Fruit fly (Drosophila melanogaster) whole organism, pupa: ENCODE measurements around the gene CG13667.

Experiments
- CG10348 ChIP-seq: fragments of 200-800 bp; sonication (Bioruptor generic); IDR thresholded peaks from 2 replicates; pipeline ENCODE4 v1.3.6; 2022; ENCODE audit warnings: missing biosample characterization, missing genetic modification characterization
- CG12605 ChIP-seq: fragments of 200-800 bp; sonication (Bioruptor generic); IDR thresholded peaks from 2 replicates; pipeline ENCODE4 v1.3.6; 2022; ENCODE audit warnings: missing biosample characterization, missing genetic modification characterization
- CG13204 ChIP-seq: fragments of 200-800 bp; sonication (Bioruptor generic); optimal IDR thresholded peaks from 2 replicates; lab custom pipeline; 2018; ENCODE audit warnings: missing biosample characterization, mild to moderate bottlenecking, missing genetic modification characterization, moderate library complexity
- CG14655 ChIP-seq: fragments of 200-800 bp; sonication (Bioruptor generic); optimal IDR thresholded peaks from 3 replicates; lab custom pipeline; 2017; ENCODE audit warnings: mild to moderate bottlenecking, missing biosample characterization, missing genetic modification reagents, missing genetic modification characterization
- CG15710 ChIP-seq: fragments of 200-800 bp; sonication (Bioruptor generic); optimal IDR thresholded peaks from 2 replicates; lab custom pipeline; 2018; ENCODE audit warnings: missing biosample characterization, mild to moderate bottlenecking, missing genetic modification characterization, moderate library complexity
- CG17806 ChIP-seq: fragments of 200-800 bp; sonication (Bioruptor generic); optimal IDR thresholded peaks from 2 replicates; lab custom pipeline; 2018; ENCODE audit warnings: missing biosample characterization, mild to moderate bottlenecking, missing genetic modification characterization, moderate library complexity
- CG32121 ChIP-seq: fragments of 200-800 bp; sonication (Bioruptor generic); IDR thresholded peaks from 2 replicates; pipeline ENCODE4 v1.3.6; 2022; ENCODE audit warnings: missing biosample characterization, missing genetic modification characterization
- CG34367 ChIP-seq: fragments of 200-800 bp; sonication (Bioruptor generic); optimal IDR thresholded peaks from 2 replicates; lab custom pipeline; 2018; ENCODE audit warnings: missing biosample characterization, mild to moderate bottlenecking, missing genetic modification characterization
- CG4496 ChIP-seq: fragments of 200-800 bp; sonication (Bioruptor generic); IDR thresholded peaks from 3 replicates; pipeline ENCODE4 v1.3.6; 2022; ENCODE audit warnings: missing biosample characterization, missing genetic modification characterization
- CG8159 ChIP-seq: fragments of 200-800 bp; sonication (Bioruptor generic); optimal IDR thresholded peaks from 3 replicates; lab custom pipeline; 2018; ENCODE audit warnings: missing biosample characterization, mild to moderate bottlenecking, missing genetic modification characterization, moderate library complexity
- CG8301 ChIP-seq: fragments of 200-800 bp; sonication (Bioruptor generic); optimal IDR thresholded peaks from 2 replicates; lab custom pipeline; 2018; ENCODE audit warnings: missing biosample characterization, mild to moderate bottlenecking, missing genetic modification characterization
- CG9948 ChIP-seq: fragments of 200-800 bp; sonication (Bioruptor generic); optimal IDR thresholded peaks from 2 replicates; lab custom pipeline; 2018; ENCODE audit warnings: missing biosample characterization, mild to moderate bottlenecking, missing genetic modification characterization, moderate library complexity
- D1 ChIP-seq: fragments of 200-800 bp; sonication (Bioruptor generic); optimal IDR thresholded peaks from 2 replicates; lab custom pipeline; 2018; ENCODE audit warnings: missing biosample characterization, mild to moderate bottlenecking, missing genetic modification characterization, moderate library complexity
- EcR ChIP-seq: fragments of 200-800 bp; sonication (Bioruptor generic); optimal IDR thresholded peaks from 3 replicates; lab custom pipeline; 2019; ENCODE audit warnings: missing biosample characterization, missing genetic modification characterization, mild to moderate bottlenecking, moderate library complexity, missing genetic modification reagents
- Ets98B ChIP-seq: fragments of 200-800 bp; sonication (Bioruptor generic); IDR thresholded peaks from 2 replicates; pipeline ENCODE4 v1.3.6; 2022; ENCODE audit warnings: missing biosample characterization, missing genetic modification characterization
- Pif1A ChIP-seq: fragments of 200-800 bp; sonication (Bioruptor generic); optimal IDR thresholded peaks from 3 replicates; lab custom pipeline; 2016; ENCODE audit warnings: missing biosample characterization, missing genetic modification characterization
- Pif1B ChIP-seq: fragments of 200-800 bp; sonication (Bioruptor generic); optimal IDR thresholded peaks from 3 replicates; lab custom pipeline; 2016; ENCODE audit warnings: missing biosample characterization, missing genetic modification characterization
- Snoo ChIP-seq: fragments of 200-800 bp; sonication (Bioruptor generic); optimal IDR thresholded peaks from 3 replicates; lab custom pipeline; 2017; ENCODE audit warnings: missing biosample characterization, mild to moderate bottlenecking, missing genetic modification characterization, inconsistent platforms
- fd96Ca ChIP-seq: fragments of 200-800 bp; sonication (Bioruptor generic); IDR thresholded peaks from 3 replicates; pipeline ENCODE4 v1.3.6; 2022; ENCODE audit warnings: missing biosample characterization, missing genetic modification characterization
- gl ChIP-seq: fragments of 200-800 bp; sonication (Bioruptor generic); optimal IDR thresholded peaks from 2 replicates; lab custom pipeline; 2018; ENCODE audit warnings: missing biosample characterization, mild to moderate bottlenecking, missing genetic modification characterization
- rn ChIP-seq: fragments of 200-800 bp; sonication (Bioruptor generic); IDR thresholded peaks from 2 replicates; pipeline ENCODE4 v1.3.6; 2022; ENCODE audit warnings: missing biosample characterization, missing genetic modification characterization

The CG13667 gene

DNA sequence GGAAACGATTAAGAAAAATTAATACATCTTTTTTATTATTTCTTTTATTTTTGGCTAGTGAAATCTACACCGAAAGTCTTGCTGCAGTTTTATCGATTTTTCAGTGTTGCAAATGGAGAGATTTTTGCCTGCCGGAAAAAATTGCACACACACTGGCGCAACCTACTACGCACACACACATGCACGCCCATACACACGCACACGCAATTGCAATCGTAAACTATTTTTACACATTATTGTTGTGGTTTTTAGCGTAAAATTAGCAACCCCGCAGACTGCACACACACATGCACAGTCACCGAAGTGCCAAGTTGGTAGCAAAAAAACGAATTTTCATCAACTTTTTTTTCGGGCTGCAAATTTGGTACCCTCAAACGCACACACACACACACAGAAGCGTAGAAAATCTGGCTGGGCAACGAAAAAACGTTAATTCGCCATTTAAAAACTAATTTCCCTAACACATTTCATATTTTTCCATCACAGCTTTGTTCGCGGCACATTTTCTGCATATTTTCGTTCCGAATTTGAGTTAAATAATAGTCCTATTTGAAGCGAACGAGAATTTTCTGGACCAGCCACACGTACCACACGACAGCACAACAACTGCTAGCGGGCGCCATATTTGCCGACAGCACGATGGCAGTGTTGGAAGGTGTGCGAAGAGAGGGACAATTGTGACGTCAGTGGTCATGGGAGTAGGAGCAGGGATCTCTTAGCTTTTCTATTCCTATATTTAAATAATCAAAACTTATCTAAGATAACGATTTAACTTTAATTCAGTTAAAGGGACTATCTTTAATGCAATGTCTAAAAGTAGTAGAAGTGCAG, 36.7 kb downstream of the CG13667 start, which contains the start of gene Unr:
Unr (minus strand) TSS at position 637 of the 831 bp plus-strand sequence.
- TF ChIP-seq CG8159 (peak; percentile 58), CG8301 (tag; lab: Kevin White, UChicago) (peak; percentile 45), EcR (no peak), rn (GFP tag; lab: Robert Waterston, UW) (peak; percentile 63), CG14655 (GFP tag; lab: Kevin White, UChicago) (peak; percentile 66), CG34367 (tag; lab: Kevin White, UChicago) (peak; percentile 58), CG4496 (GFP tag; lab: Robert Waterston, UW) (peak; percentile 86), CG10348 (GFP tag; lab: Robert Waterston, UW) (no peak), CG13204 (peak; percentile 15), CG9948 (peak; percentile 38), CG32121 (GFP tag; lab: Robert Waterston, UW) (peak; percentile 71), gl (peak; percentile 6), CG12605 (GFP tag; lab: Robert Waterston, UW) (peak; percentile 85), CG17806 (tag; lab: Kevin White, UChicago) (peak; percentile 61), D1 (tag; lab: Kevin White, UChicago) (peak; percentile 62), fd96Ca (GFP tag; lab: Robert Waterston, UW) (no peak; the same call in 2 of the 3 replicates), Pif1A (GFP tag; lab: Kevin White, UChicago) (peak; percentile 85), Snoo (tag; lab: Kevin White, UChicago) (peak; percentile 74), CG15710 (tag; lab: Kevin White, UChicago) (peak; percentile 51), Pif1B (GFP tag; lab: Kevin White, UChicago) (peak; percentile 81), Ets98B (peak; percentile 76)
- TF ChIP-seq, all 21 proteins: peak for 18

DNA sequence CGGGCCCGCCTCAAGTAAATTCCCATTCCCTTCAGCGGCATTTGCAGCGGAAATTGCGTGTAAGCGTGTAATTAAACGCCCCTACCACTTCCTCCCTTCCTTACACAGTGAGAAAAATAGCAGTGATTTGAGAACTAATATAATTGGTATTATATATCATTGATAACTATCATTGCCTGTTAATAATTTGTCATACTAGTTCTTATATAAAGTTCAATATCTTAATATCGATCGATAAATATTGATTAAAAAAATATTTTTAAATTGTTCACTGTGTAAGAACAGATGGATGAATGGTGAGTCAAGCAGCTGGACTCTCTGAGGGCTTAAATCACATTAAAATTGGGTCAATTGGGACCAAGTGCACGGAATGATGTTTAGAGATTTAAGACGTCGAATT, 39.8 kb downstream of the CG13667 start:
- TF ChIP-seq fd96Ca (GFP tag; lab: Robert Waterston, UW) (no peak), CG15710 (tag; lab: Kevin White, UChicago) (peak; percentile 48), CG9948 (peak; percentile 57), Pif1A (GFP tag; lab: Kevin White, UChicago) (no peak), CG12605 (GFP tag; lab: Robert Waterston, UW) (no peak), CG34367 (tag; lab: Kevin White, UChicago) (no peak), CG4496 (GFP tag; lab: Robert Waterston, UW) (0 out of 3 replicates have a peak, but pooled peaks have one; percentile 46), Ets98B (no peak), Snoo (tag; lab: Kevin White, UChicago) (peak; percentile 28), CG32121 (GFP tag; lab: Robert Waterston, UW) (no peak), CG10348 (GFP tag; lab: Robert Waterston, UW) (no peak), CG13204 (no peak), rn (GFP tag; lab: Robert Waterston, UW) (no peak), CG14655 (GFP tag; lab: Kevin White, UChicago) (peak; percentile 38), Pif1B (GFP tag; lab: Kevin White, UChicago) (peak; percentile 8), CG17806 (tag; lab: Kevin White, UChicago) (peak; percentile 55), CG8159 (peak; percentile 63), D1 (tag; lab: Kevin White, UChicago) (peak; percentile 42), EcR (no peak), gl (no peak), CG8301 (tag; lab: Kevin White, UChicago) (peak; percentile 28)

DNA sequence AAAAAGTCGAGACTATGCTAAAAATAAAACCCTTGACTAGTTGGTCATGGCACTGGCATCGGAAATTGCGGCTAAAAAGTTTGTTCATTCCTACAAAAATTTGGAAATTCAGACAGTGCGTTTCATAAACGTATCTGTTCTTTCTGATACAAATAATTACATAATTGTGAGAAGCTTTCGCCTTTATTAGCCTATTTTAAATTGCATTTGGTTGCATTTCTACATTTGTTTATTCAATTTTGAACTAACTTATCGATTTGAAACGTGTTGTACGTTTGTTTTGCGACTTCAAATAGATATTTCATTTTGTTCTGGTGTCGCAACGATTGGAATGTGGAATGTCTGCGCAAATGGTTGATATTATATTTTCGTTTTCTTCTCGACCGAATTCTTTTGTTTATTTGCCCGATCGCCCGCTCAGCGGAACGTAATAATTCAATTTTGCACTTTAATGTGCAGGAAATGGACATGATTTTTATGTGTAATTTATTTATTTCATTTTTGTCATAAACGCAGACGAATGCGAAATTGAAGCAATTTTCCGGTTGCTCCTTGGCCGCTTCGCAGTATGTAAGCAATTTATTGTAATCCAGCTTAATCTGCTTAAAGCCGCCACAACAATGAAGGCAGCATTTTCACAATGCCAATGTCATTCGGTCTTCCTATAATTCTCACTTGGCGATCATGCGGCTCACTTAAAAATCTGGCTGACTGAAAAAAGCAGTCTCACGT, 41.0 kb downstream of the CG13667 start:
- TF ChIP-seq CG32121 (GFP tag; lab: Robert Waterston, UW), result 0 out of 2 replicates have a peak, but pooled peaks have one; percentile 33
- no peak for TF ChIP-seq CG15710 (tag; lab: Kevin White, UChicago)
- no peak for TF ChIP-seq fd96Ca (GFP tag; lab: Robert Waterston, UW)

dm6 chr3L:8447795-8448516, 42.7 kb downstream of the CG13667 start:
- no peak for TF ChIP-seq Pif1A (GFP tag; lab: Kevin White, UChicago)
- TF ChIP-seq CG32121 (GFP tag; lab: Robert Waterston, UW), result no peak
- no peak for TF ChIP-seq CG17806 (tag; lab: Kevin White, UChicago)
- no peak for TF ChIP-seq D1 (tag; lab: Kevin White, UChicago)
- no peak for TF ChIP-seq EcR

DNA sequence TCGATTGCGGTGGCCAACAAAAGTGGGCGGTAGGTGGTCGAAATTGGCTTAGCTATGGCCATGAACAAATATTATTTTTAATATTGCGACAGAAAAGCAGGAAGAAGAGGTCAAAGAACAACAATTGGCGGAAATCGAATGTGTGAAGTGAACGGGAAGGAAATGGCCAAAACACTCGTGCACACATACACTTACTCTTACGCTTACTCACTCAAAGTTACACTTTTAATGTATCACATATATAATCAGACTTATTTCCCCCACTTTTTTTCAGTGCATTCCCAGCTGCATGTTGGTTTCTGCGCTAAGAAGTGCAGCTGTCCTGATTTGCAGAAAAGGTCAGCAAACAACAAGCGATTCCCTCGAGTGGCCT, 43.2 kb downstream of the CG13667 start:
- TF ChIP-seq fd96Ca (GFP tag; lab: Robert Waterston, UW) (no peak), Pif1A (GFP tag; lab: Kevin White, UChicago) (peak; percentile 54), CG17806 (tag; lab: Kevin White, UChicago) (peak; percentile 44), Snoo (tag; lab: Kevin White, UChicago) (no peak), CG12605 (GFP tag; lab: Robert Waterston, UW) (0 out of 2 replicates have a peak, but pooled peaks have one; percentile 7), CG9948 (peak; percentile 36), CG4496 (GFP tag; lab: Robert Waterston, UW) (peak; percentile 62; the same call in 1 of the 3 replicates), CG10348 (GFP tag; lab: Robert Waterston, UW) (no peak), gl (no peak), Pif1B (GFP tag; lab: Kevin White, UChicago) (peak; percentile 35), CG13204 (no peak), CG32121 (GFP tag; lab: Robert Waterston, UW) (peak; percentile 49; the same call in 1 of the 2 replicates), CG14655 (GFP tag; lab: Kevin White, UChicago) (peak; percentile 74), CG15710 (tag; lab: Kevin White, UChicago) (peak; percentile 30), rn (GFP tag; lab: Robert Waterston, UW) (no peak), EcR (no peak), CG8159 (peak; percentile 44), Ets98B (no peak), D1 (tag; lab: Kevin White, UChicago) (no peak), CG34367 (tag; lab: Kevin White, UChicago) (peak; percentile 0), CG8301 (tag; lab: Kevin White, UChicago) (peak; percentile 59)
